Worm (Caenorhabditis elegans) whole organism, L1 larva: Measurements from ENCODE around the gene F35H8.2.
A peak's percentile ranks its signal among the peaks of the same experiment; 100 is the strongest.

Source experiments
- C16A3.4 ChIP-seq: fragments of 150-350 bp; optimal IDR thresholded peaks from 2 replicates; lab custom pipeline; 2014; ENCODE audit warnings: missing biosample characterization, missing genetic modification characterization
- F16B12.6 ChIP-seq: fragments of 150-350 bp; optimal IDR thresholded peaks from 2 replicates; lab custom pipeline; 2014; ENCODE audit warnings: missing biosample characterization, missing genetic modification characterization
- Y116A8C.19 ChIP-seq: sonication (generic microtip); optimal IDR thresholded peaks from 2 replicates; lab custom pipeline; 2016; ENCODE audit warnings: missing compliant biosample characterization, missing genetic modification characterization, borderline replicate concordance
- aly-2 ChIP-seq: fragments of 150-350 bp; optimal IDR thresholded peaks from 2 replicates; lab custom pipeline; 2014; ENCODE audit warnings: missing biosample characterization, missing genetic modification characterization
- ama-1 ChIP-seq: fragments of 150-350 bp; optimal IDR thresholded peaks from 2 replicates; lab custom pipeline; 2014
- blmp-1 ChIP-seq: fragments of 150-350 bp; optimal IDR thresholded peaks from 2 replicates; lab custom pipeline; 2014; ENCODE audit warnings: missing biosample characterization, missing genetic modification characterization
- ceh-63 ChIP-seq: fragments of 200-800 bp; sonication (Bioruptor generic); optimal IDR thresholded peaks from 2 replicates; lab custom pipeline; 2018; ENCODE audit warnings: mild to moderate bottlenecking, missing genetic modification characterization, missing compliant biosample characterization
- ceh-8 ChIP-seq: fragments of 200-800 bp; sonication (Bioruptor generic); optimal IDR thresholded peaks from 2 replicates; lab custom pipeline; 2018; ENCODE audit warnings: mild to moderate bottlenecking, missing genetic modification characterization, moderate library complexity, missing compliant biosample characterization
- ceh-88 ChIP-seq: fragments of 200-800 bp; sonication (Bioruptor generic); IDR thresholded peaks from 2 replicates; pipeline ENCODE4 v1.3.6; 2022; ENCODE audit warnings: missing genetic modification characterization, missing compliant biosample characterization
- ces-1 ChIP-seq: fragments of 150-350 bp; optimal IDR thresholded peaks from 2 replicates; lab custom pipeline; 2014; ENCODE audit warnings: missing biosample characterization, missing genetic modification reagents, missing genetic modification characterization
- dpl-1 ChIP-seq, 3 experiments: fragments of 150-350 bp in 2 of 3; sonication (generic microtip) in 1 of 3; optimal IDR thresholded peaks; 2 replicates each; lab custom pipeline; 2014 to 2017; ENCODE audit warnings: missing biosample characterization in 3 of 3, missing genetic modification characterization in 3 of 3, missing genetic modification reagents in 3 of 3
- efl-1 ChIP-seq, 4 experiments: fragments of 150-350 bp; optimal IDR thresholded peaks in 3 of 4; peaks in 1 of 4; 1 replicate in 1 of 4; 2 replicates in 3 of 4; lab custom pipeline; 2014; ENCODE audit warnings: missing biosample characterization in 2 of 4, missing genetic modification characterization in 2 of 4, missing genetic modification reagents in 2 of 4
- efl-3 ChIP-seq: fragments of 200-800 bp; sonication (Bioruptor generic); optimal IDR thresholded peaks from 2 replicates; lab custom pipeline; 2018; ENCODE audit warnings: mild to moderate bottlenecking, missing genetic modification characterization, missing compliant biosample characterization
- elt-2 ChIP-seq: sonication (generic microtip); optimal IDR thresholded peaks from 2 replicates; lab custom pipeline; 2016; ENCODE audit warnings: missing genetic modification characterization, mild to moderate bottlenecking, inconsistent platforms, missing compliant biosample characterization, missing genetic modification reagents
- elt-3 ChIP-seq, 6 experiments: fragments of 150-350 bp in 1 of 6; sonication (generic microtip); optimal IDR thresholded peaks; 2 replicates each; lab custom pipeline; 2017 to 2018; ENCODE audit warnings: missing biosample characterization in 6 of 6, missing genetic modification characterization in 6 of 6, inconsistent platforms in 1 of 6
- fkh-4 ChIP-seq: sonication (generic microtip); optimal IDR thresholded peaks from 2 replicates; lab custom pipeline; 2016; ENCODE audit warnings: missing compliant biosample characterization, missing genetic modification characterization, borderline replicate concordance
- fkh-8 ChIP-seq: sonication (generic microtip); optimal IDR thresholded peaks from 2 replicates; lab custom pipeline; 2016; ENCODE audit warnings: mild to moderate bottlenecking, missing genetic modification characterization, missing compliant biosample characterization
- fos-1 ChIP-seq: fragments of 150-350 bp; optimal IDR thresholded peaks from 2 replicates; lab custom pipeline; 2014; ENCODE audit warnings: missing biosample characterization, missing genetic modification characterization
- grh-1 ChIP-seq: fragments of 200-800 bp; sonication (Bioruptor generic); IDR thresholded peaks from 2 replicates; pipeline ENCODE4 v1.3.6; 2022; ENCODE audit warnings: missing genetic modification reagents, missing genetic modification characterization, missing compliant biosample characterization
- hlh-4 ChIP-seq: sonication (generic microtip); optimal IDR thresholded peaks from 2 replicates; lab custom pipeline; 2016; ENCODE audit warnings: mild to moderate bottlenecking, missing genetic modification characterization, missing compliant biosample characterization
- irx-1 ChIP-seq: sonication (generic microtip); optimal IDR thresholded peaks from 2 replicates; lab custom pipeline; 2016; ENCODE audit warnings: missing genetic modification characterization, missing compliant biosample characterization
- isw-1 ChIP-seq: fragments of 200-800 bp; sonication (Bioruptor generic); IDR thresholded peaks from 2 replicates; pipeline ENCODE4 v1.3.6; 2022; ENCODE audit warnings: missing genetic modification characterization, missing compliant biosample characterization
- jun-1 ChIP-seq: fragments of 150-350 bp; optimal IDR thresholded peaks from 2 replicates; lab custom pipeline; 2014; ENCODE audit warnings: missing biosample characterization, missing genetic modification reagents, missing genetic modification characterization
- lin-14 ChIP-seq: fragments of 200-800 bp; sonication (Bioruptor generic); optimal IDR thresholded peaks from 2 replicates; lab custom pipeline; 2018; ENCODE audit warnings: mild to moderate bottlenecking, missing genetic modification characterization, moderate library complexity, missing compliant biosample characterization
- lin-15B ChIP-seq: fragments of 150-350 bp; sonication (generic microtip); optimal IDR thresholded peaks from 3 replicates; lab custom pipeline; 2014; ENCODE audit warnings: missing biosample characterization, missing genetic modification characterization
- lin-39 ChIP-seq: fragments of 150-350 bp; optimal IDR thresholded peaks from 2 replicates; lab custom pipeline; 2014; ENCODE audit warnings: missing biosample characterization, missing genetic modification reagents, missing genetic modification characterization
- lsy-2 ChIP-seq, 2 experiments: fragments of 150-350 bp; optimal IDR thresholded peaks; 2 replicates each; lab custom pipeline; 2014; ENCODE audit warnings: missing biosample characterization in 2 of 2, missing genetic modification characterization in 2 of 2
- mab-9 ChIP-seq: fragments of 200-800 bp; sonication (Bioruptor generic); IDR thresholded peaks from 2 replicates; pipeline ENCODE4 v1.3.6; 2022; ENCODE audit warnings: missing genetic modification reagents, missing genetic modification characterization, missing compliant biosample characterization
- mdl-1 ChIP-seq, 2 experiments: fragments of 150-350 bp; optimal IDR thresholded peaks; 2 replicates each; lab custom pipeline; 2014 to 2017; ENCODE audit warnings: missing biosample characterization in 2 of 2, missing genetic modification characterization in 2 of 2, inconsistent platforms in 1 of 2
- nhr-19 ChIP-seq: fragments of 200-800 bp; sonication (Bioruptor generic); conservative IDR thresholded peaks from 2 replicates; pipeline ENCODE4 v1.3.6; 2022; ENCODE audit warnings: missing genetic modification characterization, missing compliant biosample characterization
- nhr-20 ChIP-seq: sonication (generic microtip); optimal IDR thresholded peaks from 2 replicates; lab custom pipeline; 2016; ENCODE audit warnings: mild to moderate bottlenecking, missing genetic modification characterization, missing compliant biosample characterization
- nhr-237 ChIP-seq: fragments of 150-350 bp; optimal IDR thresholded peaks from 2 replicates; lab custom pipeline; 2014; ENCODE audit warnings: missing biosample characterization, missing genetic modification characterization
- nhr-28 ChIP-seq: fragments of 150-350 bp; optimal IDR thresholded peaks from 2 replicates; lab custom pipeline; 2014; ENCODE audit warnings: missing biosample characterization, missing genetic modification characterization
- nhr-47 ChIP-seq: sonication (generic microtip); optimal IDR thresholded peaks from 2 replicates; lab custom pipeline; 2016; ENCODE audit warnings: mild to moderate bottlenecking, missing genetic modification characterization, moderate library complexity, missing compliant biosample characterization
- nhr-77 ChIP-seq: fragments of 150-350 bp; optimal IDR thresholded peaks from 2 replicates; lab custom pipeline; 2014; ENCODE audit warnings: missing biosample characterization, missing genetic modification characterization
- nhr-85 ChIP-seq: sonication (generic microtip); peaks from one replicate; lab custom pipeline; 2016; ENCODE audit warnings: missing genetic modification characterization, inconsistent platforms, missing compliant biosample characterization
- pqm-1 ChIP-seq: sonication (generic microtip); optimal IDR thresholded peaks from 3 replicates; lab custom pipeline; 2017; ENCODE audit warnings: missing biosample characterization, missing genetic modification characterization
- snpc-4 ChIP-seq: fragments of 150-350 bp; optimal IDR thresholded peaks from 2 replicates; lab custom pipeline; 2014; ENCODE audit warnings: missing biosample characterization, missing genetic modification characterization
- snu-23 ChIP-seq: sonication (generic microtip); optimal IDR thresholded peaks from 2 replicates; lab custom pipeline; 2016; ENCODE audit warnings: missing genetic modification characterization, missing compliant biosample characterization
- sptf-1 ChIP-seq: fragments of 150-350 bp; optimal IDR thresholded peaks from 2 replicates; lab custom pipeline; 2014; ENCODE audit warnings: missing biosample characterization, missing genetic modification characterization
- tlp-1 ChIP-seq: fragments of 150-350 bp; optimal IDR thresholded peaks from 2 replicates; lab custom pipeline; 2014; ENCODE audit warnings: missing biosample characterization, missing genetic modification characterization
- unc-98 ChIP-seq: fragments of 200-800 bp; sonication (Bioruptor generic); IDR thresholded peaks from 2 replicates; pipeline ENCODE4 v1.3.6; 2022; ENCODE audit warnings: missing genetic modification characterization, missing compliant biosample characterization
- vab-15 ChIP-seq: sonication (generic microtip); optimal IDR thresholded peaks from 2 replicates; lab custom pipeline; 2017; ENCODE audit warnings: missing genotype, mild to moderate bottlenecking, missing genetic modification characterization, missing compliant biosample characterization
- zag-1 ChIP-seq: fragments of 150-350 bp; optimal IDR thresholded peaks from 2 replicates; lab custom pipeline; 2014; ENCODE audit warnings: missing biosample characterization, missing genetic modification characterization

F35H8.2 gene

ce11 chrII:9604063-9604462, 48.8 kb downstream of the F35H8.2 start (continued):
- no peak for TF ChIP-seq pqm-1 (tag; lab: Kevin White, UChicago)
- TF ChIP-seq fkh-4 (tag; lab: Kevin White, UChicago), result no peak
- peak; percentile 27 for TF ChIP-seq snu-23 (GFP tag; lab: Kevin White, UChicago)
- TF ChIP-seq dpl-1 (GFP tag; optimal IDR thresholded peaks at IDR 0.05; lab: Kevin White, UChicago), result peak in 1 of 3 experiments; percentile 10
- TF ChIP-seq efl-3 (GFP tag; lab: Kevin White, UChicago), result no peak
- no peak for TF ChIP-seq fkh-8 (tag; lab: Kevin White, UChicago)
- TF ChIP-seq elt-2 (tag; lab: Kevin White, UChicago), result peak; percentile 0
- no peak for TF ChIP-seq nhr-77 (tag; lab: Kevin White, UChicago)

ce11 chrII:9604685-9605084, 49.4 kb downstream of the F35H8.2 start:
- TF ChIP-seq sptf-1 (tag; lab: Kevin White, UChicago) (no peak), ama-1 (peak; percentile 60)
- TF ChIP-seq, all 84 proteins: peak for 1

DNA sequence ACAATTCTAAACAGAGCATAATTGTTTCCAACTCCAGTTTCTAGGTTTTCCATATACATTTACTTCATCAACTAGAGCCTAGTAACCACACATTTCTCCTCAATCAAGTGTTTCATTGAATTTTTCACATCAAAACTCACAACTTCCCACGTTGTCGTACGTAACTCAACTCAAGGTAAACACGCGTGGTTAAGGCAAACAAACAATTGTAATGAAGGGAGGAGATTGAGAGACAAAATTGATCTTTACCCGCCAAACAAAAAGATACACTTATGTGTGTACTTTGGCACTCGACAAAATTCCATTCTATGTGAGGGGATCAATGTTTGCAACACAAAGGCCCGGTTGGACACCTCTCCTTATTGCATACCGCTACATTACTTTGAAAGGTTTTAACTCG, 50.0 kb downstream of the F35H8.2 start, which contains the start of gene nhr-19:
Gene nhr-19, minus strand, starts transcription at position 191 of the 400 bp plus-strand sequence.
- peak; percentile 50 for TF ChIP-seq nhr-20 (tag; lab: Kevin White, UChicago)
- TF ChIP-seq lin-14 (GFP tag; lab: Kevin White, UChicago), result peak; percentile 65
- peak; percentile 71 for TF ChIP-seq nhr-19 (GFP tag; lab: Robert Waterston, UW)
- no peak for TF ChIP-seq tlp-1 (tag; lab: Kevin White, UChicago)
- TF ChIP-seq lsy-2 (tag; optimal IDR thresholded peaks at IDR 0.05; lab: Kevin White, UChicago), result peak in 1 of 2 experiments; percentile 13
- TF ChIP-seq mdl-1 (tag; optimal IDR thresholded peaks at IDR 0.05; lab: Kevin White, UChicago), result peak in 1 of 2 experiments; percentile 72
- no peak for TF ChIP-seq grh-1 (GFP tag; lab: Robert Waterston, UW)
- TF ChIP-seq nhr-47 (tag; lab: Kevin White, UChicago), result peak; percentile 3
- peak; percentile 8 for TF ChIP-seq snu-23 (GFP tag; lab: Kevin White, UChicago)
- TF ChIP-seq fkh-4 (tag; lab: Kevin White, UChicago), result no peak
- peak; percentile 9 for TF ChIP-seq ama-1
- TF ChIP-seq C16A3.4 (tag; lab: Kevin White, UChicago), result peak; percentile 30
- TF ChIP-seq zag-1 (tag; lab: Kevin White, UChicago), result no peak
- TF ChIP-seq fos-1 (tag; lab: Kevin White, UChicago), result peak; percentile 9

- TF ChIP-seq elt-3 (tag; optimal IDR thresholded peaks at IDR 0.05; lab: Kevin White, UChicago) (peak in 3 of 6 experiments; percentile 8 to 85 (median 51)), F16B12.6 (tag; lab: Kevin White, UChicago) (no peak), mab-9 (GFP tag; lab: Robert Waterston, UW) (no peak), vab-15 (no peak), snpc-4 (tag; lab: Kevin White, UChicago) (no peak), irx-1 (tag; lab: Kevin White, UChicago) (no peak), snu-23 (GFP tag; lab: Kevin White, UChicago) (peak; percentile 8), lin-15B (tag; lab: Kevin White, UChicago) (no peak), efl-3 (GFP tag; lab: Kevin White, UChicago) (no peak), sptf-1 (tag; lab: Kevin White, UChicago) (no peak), blmp-1 (tag; lab: Kevin White, UChicago) (peak; percentile 78), fos-1 (tag; lab: Kevin White, UChicago) (no peak), unc-98 (GFP tag; lab: Robert Waterston, UW) (no peak), aly-2 (tag; lab: Kevin White, UChicago) (no peak), ces-1 (GFP tag; lab: Kevin White, UChicago) (no peak), lin-39 (tag; lab: Kevin White, UChicago) (peak; percentile 47), nhr-19 (GFP tag; lab: Robert Waterston, UW) (peak; percentile 39), nhr-20 (tag; lab: Kevin White, UChicago) (peak; percentile 74), isw-1 (GFP tag; lab: Robert Waterston, UW) (no peak), nhr-237 (tag; lab: Kevin White, UChicago) (no peak), ceh-63 (GFP tag; lab: Kevin White, UChicago) (no peak), jun-1 (no peak), hlh-4 (tag; lab: Kevin White, UChicago) (no peak), efl-1 (optimal IDR thresholded peaks at IDR 0.05; lab: Kevin White, UChicago) (no peak), efl-1 (GFP tag; optimal IDR thresholded peaks at IDR 0.05 in 1 of 2; lab: Kevin White, UChicago) (no peak), nhr-85 (tag; lab: Kevin White, UChicago) (peak; percentile 88), Y116A8C.19 (tag; lab: Kevin White, UChicago) (no peak), ceh-8 (GFP tag; lab: Kevin White, UChicago) (no peak), fkh-4 (tag; lab: Kevin White, UChicago) (no peak), ceh-88 (no peak), nhr-28 (tag; lab: Kevin White, UChicago) (no peak), lsy-2 (tag; optimal IDR thresholded peaks at IDR 0.05; lab: Kevin White, UChicago) (peak in 1 of 2 experiments; percentile 32), tlp-1 (tag; lab: Kevin White, UChicago) (no peak)
Observed at ce11 chrII:9605954-9606353, 50.7 kb downstream of the F35H8.2 start.
